Worm (Caenorhabditis elegans): ENCODE results near the gene nrx-1.

nrx-1 gene

ce11 chrV:10894601-10895000, 69.8 kb downstream of the nrx-1 start, which contains the start of the genes F32D8.14 and F32D8.5 (continued):
- no peak for TF ChIP-seq mef-2 (tag; optimal IDR thresholded peaks at IDR 0.05)
- peak; percentile 61 for TF ChIP-seq vab-15 (tag; optimal IDR thresholded peaks at IDR 0.05)
- TF ChIP-seq unc-130 (tag; optimal IDR thresholded peaks at IDR 0.05): peak; percentile 93
- TF ChIP-seq snpc-4 (tag; optimal IDR thresholded peaks at IDR 0.05): peak; percentile 51
- peak; percentile 64 to 83 (median 77) for TF ChIP-seq dpl-1 (GFP tag; optimal IDR thresholded peaks at IDR 0.05)
- no peak for TF ChIP-seq pag-3 (tag; optimal IDR thresholded peaks at IDR 0.05; ENCODE audit: borderline replicate concordance, insufficient read depth)
- TF ChIP-seq zag-1 (tag; optimal IDR thresholded peaks at IDR 0.05): no peak
- TF ChIP-seq nhr-90 (tag; optimal IDR thresholded peaks at IDR 0.05; ENCODE audit: poor library complexity): peak; percentile 88

- TF ChIP-seq xbp-1 (tag; optimal IDR thresholded peaks at IDR 0.05) (no peak), lsy-2 (tag; optimal IDR thresholded peaks at IDR 0.05) (peak; percentile 12 to 20), aha-1 (tag; optimal IDR thresholded peaks at IDR 0.05) (no peak), lin-14 (GFP tag; optimal IDR thresholded peaks at IDR 0.05) (no peak), unc-98 (GFP tag; IDR thresholded peaks at IDR 0.05) (no peak), elt-2 (tag; optimal IDR thresholded peaks at IDR 0.05) (peak; percentile 14), skn-1 (tag; optimal IDR thresholded peaks at IDR 0.05) (no peak), nhr-71 (tag; optimal IDR thresholded peaks at IDR 0.05) (peak; percentile 40), tbx-2 (tag; optimal IDR thresholded peaks at IDR 0.05) (no peak), nhr-90 (tag; optimal IDR thresholded peaks at IDR 0.05; ENCODE audit: poor library complexity) (peak; percentile 33)
Observed at ce11 chrV:10896295-10896694, 71.5 kb downstream of the nrx-1 start, which contains the start of gene F32D8.13. F32D8.13 (minus strand) TSS chrV:10896543.
